Worm (Caenorhabditis elegans): Measurements from ENCODE around the gene his-38.

DNA sequence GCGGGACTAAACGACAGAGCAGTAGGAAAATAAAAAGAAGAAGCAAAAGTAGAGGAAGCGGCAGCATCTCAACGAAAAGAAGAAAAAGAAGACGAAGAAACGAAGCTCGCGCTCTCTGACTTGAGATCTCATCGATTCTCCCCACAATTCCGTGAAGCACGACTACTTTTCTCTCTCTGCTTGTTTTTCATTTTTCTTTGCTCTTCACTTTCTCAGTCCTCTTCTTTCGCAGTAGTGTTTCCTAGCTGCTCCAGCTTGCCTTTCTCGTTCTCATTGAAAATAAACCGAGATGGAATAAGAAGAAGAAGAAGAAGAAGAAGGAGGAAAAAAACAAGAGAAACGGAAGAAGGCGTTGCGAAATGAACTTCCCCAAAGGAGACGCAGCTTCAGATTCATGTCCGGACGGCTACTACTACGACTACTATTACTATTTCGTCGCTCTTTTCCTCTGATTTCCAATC is 24.9 kb downstream of the his-38 start:
- TF ChIP-seq lin-39 (tag; optimal IDR thresholded peaks at IDR 0.05) (no peak), mdl-1 (tag; optimal IDR thresholded peaks at IDR 0.05) (peak in 1 of 2 experiments; percentile 23), unc-39 (tag; optimal IDR thresholded peaks at IDR 0.05) (peak; percentile 82), snpc-4 (tag; optimal IDR thresholded peaks at IDR 0.05) (peak; percentile 13), mab-5 (tag; optimal IDR thresholded peaks at IDR 0.05) (peak; percentile 16), ztf-4 (tag; optimal IDR thresholded peaks at IDR 0.05) (no peak), sma-3 (GFP tag; optimal IDR thresholded peaks at IDR 0.05) (no peak), C34F6.9 (tag; optimal IDR thresholded peaks at IDR 0.05) (peak; percentile 65), nhr-237 (tag; optimal IDR thresholded peaks at IDR 0.05) (no peak), lin-13 (GFP tag; optimal IDR thresholded peaks at IDR 0.05) (peak; percentile 24), lsy-2 (tag; optimal IDR thresholded peaks at IDR 0.05) (peak in 1 of 2 experiments; percentile 54), nhr-23 (tag; optimal IDR thresholded peaks at IDR 0.05) (no peak), nhr-77 (tag; optimal IDR thresholded peaks at IDR 0.05) (no peak), nhr-25 (tag; optimal IDR thresholded peaks at IDR 0.05) (no peak)

Measured in whole organism, L2 larva.